In genomic region chrII:8559188-8559587, ce11 we compare ENCODE assay signal across 2 worm cellular contexts.
TF ChIP-seq lines count a peak whose summit lies in the region.

No protein-coding gene starts in this region.

TF ChIP-seq in whole organism, L1 larva, 84 proteins besides CTCF, POLR2A, EP300 and RAD21 (continued from another document):
- no peak for TF ChIP-seq ceh-88 (GFP tag; IDR thresholded peaks at IDR 0.05; lab: Robert Waterston, UW)
- TF ChIP-seq nhr-20 (tag; optimal IDR thresholded peaks at IDR 0.05; lab: Kevin White, UChicago) = no peak
- peak; percentile 46 for TF ChIP-seq lin-14 (GFP tag; optimal IDR thresholded peaks at IDR 0.05; lab: Kevin White, UChicago)
- peak; percentile 18 for TF ChIP-seq nhr-47 (tag; optimal IDR thresholded peaks at IDR 0.05; lab: Kevin White, UChicago)
- TF ChIP-seq nhr-85 (tag; lab: Kevin White, UChicago) = no peak
- no peak for TF ChIP-seq elt-2 (tag; optimal IDR thresholded peaks at IDR 0.05; lab: Kevin White, UChicago)
- TF ChIP-seq unc-30 (tag; optimal IDR thresholded peaks at IDR 0.05; lab: Kevin White, UChicago) = no peak
- TF ChIP-seq vab-15 (tag; optimal IDR thresholded peaks at IDR 0.05; lab: Kevin White, UChicago) = no peak
- TF ChIP-seq nhr-71 (tag; optimal IDR thresholded peaks at IDR 0.05; lab: Kevin White, UChicago) = peak; percentile 9
- peak; percentile 6 for TF ChIP-seq dsc-1 (tag; optimal IDR thresholded peaks at IDR 0.05; lab: Kevin White, UChicago)
- TF ChIP-seq snu-23 (GFP tag; optimal IDR thresholded peaks at IDR 0.05; lab: Kevin White, UChicago) = peak; percentile 13
- no peak for TF ChIP-seq lin-13 (GFP tag; optimal IDR thresholded peaks at IDR 0.05; lab: Kevin White, UChicago)

TF ChIP-seq in whole organism, L3 larva, 47 proteins besides CTCF, POLR2A, EP300 and RAD21 (continued from another document):
- TF ChIP-seq unc-62 (GFP tag; optimal IDR thresholded peaks at IDR 0.05; lab: Kevin White, UChicago) (no peak), mml-1 (tag; optimal IDR thresholded peaks at IDR 0.05; lab: Kevin White, UChicago) (no peak), nhr-12 (tag; optimal IDR thresholded peaks at IDR 0.05; lab: Kevin White, UChicago) (no peak), nhr-11 (tag; optimal IDR thresholded peaks at IDR 0.05; lab: Kevin White, UChicago) (peak; percentile 32), R02D3.7 (tag; optimal IDR thresholded peaks at IDR 0.05; lab: Kevin White, UChicago) (no peak), nhr-43 (tag; optimal IDR thresholded peaks at IDR 0.05; lab: Kevin White, UChicago; ENCODE audit: poor library complexity, severe bottlenecking) (no peak), elt-3 (tag; optimal IDR thresholded peaks at IDR 0.05; lab: Kevin White, UChicago) (no peak), fos-1 (tag; optimal IDR thresholded peaks at IDR 0.05; lab: Kevin White, UChicago) (no peak), nhr-25 (tag; optimal IDR thresholded peaks at IDR 0.05; lab: Kevin White, UChicago) (no peak), hmg-11 (tag; optimal IDR thresholded peaks at IDR 0.05; lab: Kevin White, UChicago) (no peak), lin-15B (tag; optimal IDR thresholded peaks at IDR 0.05; lab: Kevin White, UChicago) (no peak), ceh-28 (tag; optimal IDR thresholded peaks at IDR 0.05; lab: Kevin White, UChicago) (peak; percentile 31)
